Worm (Caenorhabditis elegans) whole organism, mixed stage, embryonic: Measurements from ENCODE around the gene ndc-80.

Source experiments
- bed-3 ChIP-seq: fragments of 200-800 bp; sonication (Bioruptor generic); optimal IDR thresholded peaks from 3 replicates; lab custom pipeline; 2018; ENCODE audit warnings: mild to moderate bottlenecking, missing genetic modification characterization, moderate library complexity, missing compliant biosample characterization
- blmp-1 ChIP-seq: fragments of 150-350 bp; optimal IDR thresholded peaks from 2 replicates; lab custom pipeline; 2014; ENCODE audit warnings: missing biosample characterization, missing genetic modification characterization
- ces-1 ChIP-seq: fragments of 150-350 bp; optimal IDR thresholded peaks from 2 replicates; lab custom pipeline; 2014; ENCODE audit warnings: missing biosample characterization, missing genetic modification reagents, missing genetic modification characterization
- elt-1 ChIP-seq: sonication (generic microtip); optimal IDR thresholded peaks from 2 replicates; lab custom pipeline; 2017; ENCODE audit warnings: missing genetic modification characterization, mild to moderate bottlenecking, missing compliant biosample characterization, antibody characterized with exemption, moderate library complexity, borderline replicate concordance; ENCODE audit not compliant: insufficient read depth
- lin-13 ChIP-seq: fragments of 150-350 bp; optimal IDR thresholded peaks from 2 replicates; lab custom pipeline; 2014; ENCODE audit warnings: missing biosample characterization, missing genetic modification characterization
- nhr-237 ChIP-seq: fragments of 150-350 bp; optimal IDR thresholded peaks from 2 replicates; lab custom pipeline; 2014; ENCODE audit warnings: missing biosample characterization, missing genetic modification characterization
- pha-4 ChIP-seq: fragments of 150-350 bp; optimal IDR thresholded peaks from 2 replicates; lab custom pipeline; 2018; ENCODE audit warnings: missing biosample characterization, missing genetic modification reagents, missing genetic modification characterization
- snpc-4 ChIP-seq: fragments of 150-350 bp; optimal IDR thresholded peaks from 2 replicates; lab custom pipeline; 2014; ENCODE audit warnings: missing biosample characterization, missing genetic modification characterization
- sptf-1 ChIP-seq: sonication (generic microtip); optimal IDR thresholded peaks from 2 replicates; lab custom pipeline; 2017; ENCODE audit warnings: mild to moderate bottlenecking, missing genetic modification characterization, moderate library complexity, missing compliant biosample characterization
- tbx-8 ChIP-seq: fragments of 200-800 bp; sonication (Bioruptor generic); optimal IDR thresholded peaks from 2 replicates; lab custom pipeline; 2018; ENCODE audit warnings: mild to moderate bottlenecking, missing genetic modification characterization, moderate library complexity, missing compliant biosample characterization
- zip-8 ChIP-seq: fragments of 150-350 bp; optimal IDR thresholded peaks from 2 replicates; lab custom pipeline; 2014; ENCODE audit warnings: missing biosample characterization, missing genetic modification characterization
- ztf-11 ChIP-seq: fragments of 150-350 bp; optimal IDR thresholded peaks from 2 replicates; lab custom pipeline; 2014; ENCODE audit warnings: missing biosample characterization, missing genetic modification characterization

ce11 chrIV:10128906-10129386 lies 43.0 kb downstream of the ndc-80 start, which contains the start of the genes gtbp-1 and K08F4.3:
- TF ChIP-seq ztf-11 (no peak), elt-1 (tag; lab: Kevin White, UChicago) (no peak), sptf-1 (no peak), tbx-8 (no peak), zip-8 (tag; lab: Kevin White, UChicago) (no peak), ces-1 (GFP tag; lab: Kevin White, UChicago) (no peak), nhr-237 (tag; lab: Kevin White, UChicago) (peak; percentile 39), bed-3 (no peak), lin-13 (tag; lab: Kevin White, UChicago) (peak; percentile 57), snpc-4 (no peak), blmp-1 (no peak), pha-4 (tag; lab: Kevin White, UChicago) (peak; percentile 47)
